Fruit fly (Drosophila melanogaster) whole organism, pupa: ENCODE results near the gene Ndc1.

Experiments
- CG10348 ChIP-seq: fragments of 200-800 bp; sonication (Bioruptor generic); IDR thresholded peaks from 2 replicates; pipeline ENCODE4 v1.3.6; 2022; ENCODE audit warnings: missing biosample characterization, missing genetic modification characterization
- CG12605 ChIP-seq: fragments of 200-800 bp; sonication (Bioruptor generic); IDR thresholded peaks from 2 replicates; pipeline ENCODE4 v1.3.6; 2022; ENCODE audit warnings: missing biosample characterization, missing genetic modification characterization
- CG13204 ChIP-seq: fragments of 200-800 bp; sonication (Bioruptor generic); optimal IDR thresholded peaks from 2 replicates; lab custom pipeline; 2018; ENCODE audit warnings: missing biosample characterization, mild to moderate bottlenecking, missing genetic modification characterization, moderate library complexity
- CG14655 ChIP-seq: fragments of 200-800 bp; sonication (Bioruptor generic); optimal IDR thresholded peaks from 3 replicates; lab custom pipeline; 2017; ENCODE audit warnings: mild to moderate bottlenecking, missing biosample characterization, missing genetic modification reagents, missing genetic modification characterization
- CG15710 ChIP-seq: fragments of 200-800 bp; sonication (Bioruptor generic); optimal IDR thresholded peaks from 2 replicates; lab custom pipeline; 2018; ENCODE audit warnings: missing biosample characterization, mild to moderate bottlenecking, missing genetic modification characterization, moderate library complexity
- CG17806 ChIP-seq: fragments of 200-800 bp; sonication (Bioruptor generic); optimal IDR thresholded peaks from 2 replicates; lab custom pipeline; 2018; ENCODE audit warnings: missing biosample characterization, mild to moderate bottlenecking, missing genetic modification characterization, moderate library complexity
- CG32121 ChIP-seq: fragments of 200-800 bp; sonication (Bioruptor generic); IDR thresholded peaks from 2 replicates; pipeline ENCODE4 v1.3.6; 2022; ENCODE audit warnings: missing biosample characterization, missing genetic modification characterization
- CG34367 ChIP-seq: fragments of 200-800 bp; sonication (Bioruptor generic); optimal IDR thresholded peaks from 2 replicates; lab custom pipeline; 2018; ENCODE audit warnings: missing biosample characterization, mild to moderate bottlenecking, missing genetic modification characterization
- CG4496 ChIP-seq: fragments of 200-800 bp; sonication (Bioruptor generic); IDR thresholded peaks from 3 replicates; pipeline ENCODE4 v1.3.6; 2022; ENCODE audit warnings: missing biosample characterization, missing genetic modification characterization
- CG8159 ChIP-seq: fragments of 200-800 bp; sonication (Bioruptor generic); optimal IDR thresholded peaks from 3 replicates; lab custom pipeline; 2018; ENCODE audit warnings: missing biosample characterization, mild to moderate bottlenecking, missing genetic modification characterization, moderate library complexity
- CG8301 ChIP-seq: fragments of 200-800 bp; sonication (Bioruptor generic); optimal IDR thresholded peaks from 2 replicates; lab custom pipeline; 2018; ENCODE audit warnings: missing biosample characterization, mild to moderate bottlenecking, missing genetic modification characterization
- CG9948 ChIP-seq: fragments of 200-800 bp; sonication (Bioruptor generic); optimal IDR thresholded peaks from 2 replicates; lab custom pipeline; 2018; ENCODE audit warnings: missing biosample characterization, mild to moderate bottlenecking, missing genetic modification characterization, moderate library complexity
- D1 ChIP-seq: fragments of 200-800 bp; sonication (Bioruptor generic); optimal IDR thresholded peaks from 2 replicates; lab custom pipeline; 2018; ENCODE audit warnings: missing biosample characterization, mild to moderate bottlenecking, missing genetic modification characterization, moderate library complexity
- EcR ChIP-seq: fragments of 200-800 bp; sonication (Bioruptor generic); optimal IDR thresholded peaks from 3 replicates; lab custom pipeline; 2019; ENCODE audit warnings: missing biosample characterization, missing genetic modification characterization, mild to moderate bottlenecking, moderate library complexity, missing genetic modification reagents
- Ets98B ChIP-seq: fragments of 200-800 bp; sonication (Bioruptor generic); IDR thresholded peaks from 2 replicates; pipeline ENCODE4 v1.3.6; 2022; ENCODE audit warnings: missing biosample characterization, missing genetic modification characterization
- Pif1A ChIP-seq: fragments of 200-800 bp; sonication (Bioruptor generic); optimal IDR thresholded peaks from 3 replicates; lab custom pipeline; 2016; ENCODE audit warnings: missing biosample characterization, missing genetic modification characterization
- Pif1B ChIP-seq: fragments of 200-800 bp; sonication (Bioruptor generic); optimal IDR thresholded peaks from 3 replicates; lab custom pipeline; 2016; ENCODE audit warnings: missing biosample characterization, missing genetic modification characterization
- Snoo ChIP-seq: fragments of 200-800 bp; sonication (Bioruptor generic); optimal IDR thresholded peaks from 3 replicates; lab custom pipeline; 2017; ENCODE audit warnings: missing biosample characterization, mild to moderate bottlenecking, missing genetic modification characterization, inconsistent platforms
- fd96Ca ChIP-seq: fragments of 200-800 bp; sonication (Bioruptor generic); IDR thresholded peaks from 3 replicates; pipeline ENCODE4 v1.3.6; 2022; ENCODE audit warnings: missing biosample characterization, missing genetic modification characterization
- gl ChIP-seq: fragments of 200-800 bp; sonication (Bioruptor generic); optimal IDR thresholded peaks from 2 replicates; lab custom pipeline; 2018; ENCODE audit warnings: missing biosample characterization, mild to moderate bottlenecking, missing genetic modification characterization
- rn ChIP-seq: fragments of 200-800 bp; sonication (Bioruptor generic); IDR thresholded peaks from 2 replicates; pipeline ENCODE4 v1.3.6; 2022; ENCODE audit warnings: missing biosample characterization, missing genetic modification characterization

Gene Ndc1

DNA sequence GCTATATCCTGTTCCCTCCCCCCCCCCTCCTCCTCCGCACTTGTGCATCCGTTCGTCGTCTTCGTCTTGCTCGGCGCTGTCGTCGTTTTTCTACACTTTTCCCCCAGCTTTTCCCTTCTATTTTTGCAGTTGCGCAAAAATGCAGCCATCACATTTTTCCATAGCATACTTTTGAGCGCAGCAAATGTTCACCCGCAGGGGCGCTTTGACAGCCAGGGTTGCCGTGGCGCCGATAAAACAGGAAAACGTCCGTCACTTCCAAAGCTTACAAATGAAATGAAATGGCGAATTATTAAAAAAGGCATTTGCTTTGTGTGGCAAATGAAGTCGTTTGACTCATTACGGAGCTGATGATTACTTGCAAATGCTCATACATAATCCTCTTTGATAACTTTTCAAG is 21.6 kb upstream of the Ndc1 start:
- TF ChIP-seq CG8301 (tag; lab: Kevin White, UChicago) (no peak), CG8159 (no peak), CG13204 (GFP tag; lab: Kevin White, UChicago) (no peak), CG15710 (tag; lab: Kevin White, UChicago) (no peak), gl (tag; lab: Kevin White, UChicago) (no peak), CG32121 (GFP tag; lab: Robert Waterston, UW) (0 out of 2 replicates have a peak, but pooled peaks have one; percentile 12), Ets98B (GFP tag; lab: Robert Waterston, UW) (0 out of 2 replicates have a peak, but pooled peaks have one; percentile 9), EcR (no peak), CG14655 (GFP tag; lab: Kevin White, UChicago) (no peak), Snoo (no peak), rn (GFP tag; lab: Robert Waterston, UW) (no peak), CG4496 (GFP tag; lab: Robert Waterston, UW) (no peak), CG34367 (no peak), fd96Ca (GFP tag; lab: Robert Waterston, UW) (no peak), Pif1B (GFP tag; lab: Kevin White, UChicago) (no peak)

DNA sequence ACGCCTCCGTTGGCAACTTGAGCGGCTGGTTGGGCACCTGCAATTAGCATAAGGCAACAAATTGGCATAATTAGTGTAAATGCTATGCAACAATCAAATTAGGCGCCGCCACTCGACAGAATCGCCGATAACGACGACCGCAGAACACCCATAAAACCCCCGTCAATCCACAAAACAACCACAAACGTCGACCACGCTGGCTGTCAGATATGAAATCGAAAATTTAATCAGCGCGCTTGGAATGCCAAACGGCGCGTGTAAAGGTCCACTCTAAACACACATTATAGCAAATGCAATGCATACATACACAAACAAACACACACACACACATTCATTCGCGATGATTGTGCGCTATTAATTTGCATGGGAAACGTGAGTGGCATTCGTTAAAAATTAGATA is 20.8 kb upstream of the Ndc1 start:
- no peak for TF ChIP-seq CG13204 (GFP tag; lab: Kevin White, UChicago)
- no peak for TF ChIP-seq gl (tag; lab: Kevin White, UChicago)
- TF ChIP-seq CG8159, result peak; percentile 70

DNA sequence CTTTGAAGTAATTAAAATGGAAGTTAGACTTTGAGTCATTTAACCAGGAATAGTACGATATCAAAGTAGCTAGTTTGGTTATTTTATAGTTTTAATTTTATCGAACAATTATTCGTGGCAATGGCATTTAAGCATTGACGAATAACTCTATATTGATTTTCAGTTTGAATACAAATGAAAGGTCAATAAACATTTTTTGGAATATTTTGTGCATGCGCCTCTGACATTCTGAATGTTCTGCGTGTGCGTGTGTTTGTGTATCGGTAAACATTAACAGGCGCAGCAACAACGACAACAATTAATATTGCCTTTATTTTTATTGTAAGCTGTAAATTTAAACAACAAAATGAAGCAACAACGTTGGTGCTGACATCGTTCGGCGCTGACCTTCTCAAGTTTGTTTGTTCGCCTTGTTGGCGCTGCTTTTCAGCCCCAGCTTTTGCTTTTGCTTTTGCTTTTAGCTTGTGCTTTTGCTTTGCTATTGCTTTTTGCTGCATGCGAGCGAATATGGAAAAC is 14.8 kb upstream of the Ndc1 start:
- no peak for TF ChIP-seq rn (GFP tag; lab: Robert Waterston, UW)
- TF ChIP-seq EcR, result peak; percentile 78
- no peak for TF ChIP-seq fd96Ca (GFP tag; lab: Robert Waterston, UW)
- TF ChIP-seq D1 (tag; lab: Kevin White, UChicago), result no peak
- TF ChIP-seq gl (tag; lab: Kevin White, UChicago), result peak; percentile 32
- no peak for TF ChIP-seq Ets98B (GFP tag; lab: Robert Waterston, UW)
- TF ChIP-seq CG34367, result peak; percentile 67
- peak; percentile 63 for TF ChIP-seq Pif1B (GFP tag; lab: Kevin White, UChicago)
- TF ChIP-seq CG13204 (GFP tag; lab: Kevin White, UChicago), result peak; percentile 68
- peak; percentile 82 for TF ChIP-seq Pif1A (GFP tag; lab: Kevin White, UChicago)
- no peak for TF ChIP-seq CG14655 (GFP tag; lab: Kevin White, UChicago)
- TF ChIP-seq CG17806 (tag; lab: Kevin White, UChicago), result peak; percentile 74
- TF ChIP-seq CG8301 (tag; lab: Kevin White, UChicago), result no peak
- no peak for TF ChIP-seq CG10348
- TF ChIP-seq CG32121 (GFP tag; lab: Robert Waterston, UW), result no peak
- TF ChIP-seq CG15710 (tag; lab: Kevin White, UChicago), result peak; percentile 86
- TF ChIP-seq CG8159, result peak; percentile 86
- TF ChIP-seq CG4496 (GFP tag; lab: Robert Waterston, UW), result no peak
- TF ChIP-seq CG12605 (GFP tag; lab: Robert Waterston, UW), result no peak
- peak; percentile 69 for TF ChIP-seq CG9948 (tag; lab: Kevin White, UChicago)
- peak; percentile 76 for TF ChIP-seq Snoo
- TF ChIP-seq, all 21 proteins: peak for 11

DNA sequence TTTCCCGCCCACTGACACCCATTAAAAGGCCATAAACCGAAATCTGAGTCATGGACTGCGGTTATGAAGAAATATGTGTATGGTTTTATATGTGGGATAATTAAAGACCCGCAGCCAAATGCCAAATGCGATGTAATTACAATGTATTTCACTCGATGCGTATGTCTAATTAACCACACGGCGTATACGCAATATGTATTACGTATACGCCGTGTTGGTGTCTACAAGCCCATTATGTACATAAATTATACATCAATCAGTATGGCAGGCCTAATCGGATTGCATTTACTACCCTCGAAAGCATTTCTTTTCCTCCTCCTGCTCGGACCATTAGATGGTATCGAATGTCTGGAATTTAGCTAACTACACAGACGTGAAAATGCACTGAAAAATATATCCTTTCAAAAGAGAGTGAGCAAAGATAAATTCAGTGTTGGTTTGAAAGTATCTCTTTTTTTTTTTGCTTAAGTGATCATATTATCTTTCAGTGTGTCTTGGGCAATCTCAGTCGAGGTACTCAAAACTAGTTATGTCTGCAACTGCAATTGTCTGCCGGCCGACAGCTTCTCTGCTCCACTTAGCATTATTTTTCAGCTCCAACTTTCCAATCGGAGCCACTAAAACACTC is 13.8 kb upstream of the Ndc1 start:
- TF ChIP-seq Pif1A (GFP tag; lab: Kevin White, UChicago), result peak; percentile 11
- TF ChIP-seq CG4496 (GFP tag; lab: Robert Waterston, UW), result peak; percentile 51; the same call in 2 of the 3 replicates
- no peak for TF ChIP-seq CG34367
- peak; percentile 58 for TF ChIP-seq Ets98B (GFP tag; lab: Robert Waterston, UW)
- peak; percentile 11 for TF ChIP-seq CG8301 (tag; lab: Kevin White, UChicago)
- peak; percentile 27 for TF ChIP-seq CG14655 (GFP tag; lab: Kevin White, UChicago)

DNA sequence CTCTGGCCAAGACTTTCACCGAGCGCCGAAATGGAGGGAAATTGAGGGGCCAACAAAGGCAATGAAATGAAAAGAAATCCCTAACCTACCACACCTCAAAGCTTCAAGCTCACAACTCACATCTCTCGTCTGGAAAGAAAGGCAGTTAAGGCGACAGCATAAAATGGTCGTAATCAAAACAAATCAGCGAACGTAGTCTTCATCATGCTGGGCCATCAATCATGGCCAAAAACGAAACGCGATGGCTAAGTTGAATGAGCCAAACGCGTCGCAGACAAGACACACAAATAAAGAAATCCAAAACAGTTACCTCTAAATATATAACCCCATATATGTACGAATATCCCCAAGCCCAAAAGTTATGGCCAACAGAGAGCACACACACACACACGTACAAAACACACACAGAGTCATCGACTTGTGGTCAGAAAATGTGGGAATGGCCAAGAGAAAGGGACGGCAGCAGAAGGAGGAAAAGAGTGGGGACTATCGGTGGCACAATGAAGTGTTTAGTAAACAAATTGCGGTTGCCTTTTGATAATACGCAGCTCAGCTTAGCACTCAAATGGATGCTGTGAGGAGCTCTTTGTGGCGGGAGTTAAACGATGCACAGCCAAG is 13.0 kb upstream of the Ndc1 start:
- TF ChIP-seq Snoo, result no peak
- no peak for TF ChIP-seq rn (GFP tag; lab: Robert Waterston, UW)
- no peak for TF ChIP-seq CG34367
- no peak for TF ChIP-seq Ets98B (GFP tag; lab: Robert Waterston, UW)
- peak; percentile 77 for TF ChIP-seq EcR
- TF ChIP-seq CG15710 (tag; lab: Kevin White, UChicago), result no peak

DNA sequence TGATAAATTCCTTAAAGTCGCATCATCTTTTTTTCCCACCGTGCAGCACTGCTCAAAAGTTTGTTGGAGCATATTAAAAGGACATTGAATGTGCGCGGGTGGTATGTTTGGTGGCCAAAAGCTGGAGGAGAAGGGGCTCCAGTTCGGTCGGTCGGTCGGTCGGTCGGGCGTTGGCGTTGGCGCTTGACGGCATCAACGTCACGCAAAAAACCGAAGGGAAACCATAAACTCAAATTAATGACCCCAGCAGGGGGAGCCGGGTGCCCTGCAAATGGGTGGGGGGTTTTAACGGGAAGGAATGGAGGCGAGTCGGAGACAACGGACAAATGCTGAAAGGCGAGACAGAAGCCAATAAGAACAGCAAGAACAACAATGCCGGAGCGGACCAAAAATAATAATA is 11.8 kb upstream of the Ndc1 start:
- TF ChIP-seq Ets98B (GFP tag; lab: Robert Waterston, UW), result no peak
- TF ChIP-seq EcR, result peak; percentile 36
- no peak for TF ChIP-seq CG14655 (GFP tag; lab: Kevin White, UChicago)
- TF ChIP-seq CG13204 (GFP tag; lab: Kevin White, UChicago), result peak; percentile 45
